Fruit fly (Drosophila melanogaster): Measurements from ENCODE around the gene Abp1.

Abp1 gene

dm6 chr3L:13477453-13478184 lies 8.5 kb downstream of the Abp1 start, which contains the start of gene stv (continued):
- TF ChIP-seq B-H1 (GFP tag; IDR thresholded peaks at IDR 0.05), result peak; percentile 23; the same call in 1 of the 3 replicates
- peak; percentile 6; the same call in 1 of the 3 replicates for TF ChIP-seq dysf (GFP tag; IDR thresholded peaks at IDR 0.05)
- TF ChIP-seq Med (GFP tag), result peak; percentile 49
- TF ChIP-seq Jarid2 (GFP tag; optimal IDR thresholded peaks at IDR 0.05), result peak; percentile 93
- peak; percentile 40; the same call in 1 of the 2 replicates for TF ChIP-seq amos (GFP tag; IDR thresholded peaks at IDR 0.05; ENCODE audit: partially characterized antibody)
- no peak for TF ChIP-seq CG8290 (GFP tag; optimal IDR thresholded peaks at IDR 0.05)
- TF ChIP-seq CG8290 (tag; optimal IDR thresholded peaks at IDR 0.05), result peak in 1 of 2 experiments; percentile 13
- TF ChIP-seq z (GFP tag; IDR thresholded peaks at IDR 0.05), result 0 out of 3 replicates have a peak, but pooled peaks have one; percentile 31
- TF ChIP-seq unc-4 (GFP tag; IDR thresholded peaks at IDR 0.05; ENCODE audit: partially characterized antibody), result no peak; the same call in 1 of the 2 replicates
- peak; percentile 21; the same call in 1 of the 2 replicates for TF ChIP-seq tna (GFP tag; IDR thresholded peaks at IDR 0.05; ENCODE audit: partially characterized antibody)
- TF ChIP-seq CG9932 (GFP tag; IDR thresholded peaks at IDR 0.05), result peak; percentile 30; the same call in 1 of the 2 replicates
- peak; percentile 27; the same call in 1 of the 2 replicates for TF ChIP-seq rib (GFP tag; IDR thresholded peaks at IDR 0.05)
- TF ChIP-seq CG3281 (GFP tag; optimal IDR thresholded peaks at IDR 0.05), result peak; percentile 25
- TF ChIP-seq Dfd (GFP tag; optimal IDR thresholded peaks at IDR 0.05), result no peak
- no peak for TF ChIP-seq H15 (GFP tag; IDR thresholded peaks at IDR 0.05)
- TF ChIP-seq Rfx (GFP tag; IDR thresholded peaks at IDR 0.05), result peak; percentile 45; the same call in 1 of the 2 replicates
- no peak for TF ChIP-seq CG43689 (GFP tag; IDR thresholded peaks at IDR 0.05)
- TF ChIP-seq ci (GFP tag; IDR thresholded peaks at IDR 0.05), result 0 out of 3 replicates have a peak, but pooled peaks have one; percentile 36
- 0 out of 3 replicates have a peak, but pooled peaks have one; percentile 7 for TF ChIP-seq ken (GFP tag; IDR thresholded peaks at IDR 0.05)
- TF ChIP-seq CG11456 (GFP tag; IDR thresholded peaks at IDR 0.05), result peak; percentile 37; the same call in 2 of the 3 replicates
- TF ChIP-seq sisA (GFP tag; IDR thresholded peaks at IDR 0.05), result no peak
- no peak for TF ChIP-seq CG30431 (GFP tag; optimal IDR thresholded peaks at IDR 0.05)
- peak; percentile 64; the same call in 2 of the 3 replicates for TF ChIP-seq sr (GFP tag; IDR thresholded peaks at IDR 0.05)
- peak; percentile 25; the same call in 1 of the 2 replicates for TF ChIP-seq Scr (GFP tag; IDR thresholded peaks at IDR 0.05; ENCODE audit: partially characterized antibody)
- no peak for TF ChIP-seq CG31441 (GFP tag; IDR thresholded peaks at IDR 0.05)
- peak; percentile 27; the same call in 1 of the 2 replicates for TF ChIP-seq CG14441 (GFP tag; IDR thresholded peaks at IDR 0.05)
- peak; percentile 87; the same call in 2 of the 4 replicates for TF ChIP-seq chinmo (GFP tag; IDR thresholded peaks at IDR 0.05; ENCODE audit: partially characterized antibody)
- no peak for TF ChIP-seq disco-r (GFP tag; optimal IDR thresholded peaks at IDR 0.05)
- 0 out of 2 replicates have a peak, but pooled peaks have one; percentile 31 for TF ChIP-seq Bgb (GFP tag; IDR thresholded peaks at IDR 0.05; ENCODE audit: partially characterized antibody)
- TF ChIP-seq CG16779 (GFP tag; IDR thresholded peaks at IDR 0.05), result 0 out of 2 replicates have a peak, but pooled peaks have one; percentile 5
- TF ChIP-seq salm (tag; optimal IDR thresholded peaks at IDR 0.05), result no peak
- peak; percentile 26 for TF ChIP-seq CG13894 (tag; optimal IDR thresholded peaks at IDR 0.05)
- TF ChIP-seq crc (GFP tag; optimal IDR thresholded peaks at IDR 0.05), result no peak
- TF ChIP-seq bigmax (GFP tag; optimal IDR thresholded peaks at IDR 0.05), result no peak
- no peak for TF ChIP-seq CG9876 (GFP tag; optimal IDR thresholded peaks at IDR 0.05)
- TF ChIP-seq CG12659 (GFP tag; optimal IDR thresholded peaks at IDR 0.05), result no peak
- TF ChIP-seq Doc3 (GFP tag; IDR thresholded peaks at IDR 0.05; ENCODE audit: partially characterized antibody), result no peak
- TF ChIP-seq sob (GFP tag; IDR thresholded peaks at IDR 0.05), result 0 out of 2 replicates have a peak, but pooled peaks have one; percentile 7
- TF ChIP-seq BtbVII (GFP tag; optimal IDR thresholded peaks at IDR 0.05), result peak; percentile 28
- peak; percentile 38; the same call in 1 of the 2 replicates for TF ChIP-seq slbo (GFP tag; IDR thresholded peaks at IDR 0.05)
- peak; percentile 7 for TF ChIP-seq CG6813 (GFP tag; optimal IDR thresholded peaks at IDR 0.05)
- TF ChIP-seq Dek (tag; optimal IDR thresholded peaks at IDR 0.05), result peak; percentile 34
- peak; percentile 86 for TF ChIP-seq CG4360 (GFP tag; IDR thresholded peaks at IDR 0.05)

Data from whole organism, embryonic.